Worm (Caenorhabditis elegans) whole organism, L4 larva: ENCODE measurements around the gene set-15.

Experiments
- R02D3.7 ChIP-seq: fragments of 150-350 bp; sonication (generic microtip); optimal IDR thresholded peaks from 3 replicates; lab custom pipeline; 2014; ENCODE audit warnings: missing biosample characterization, missing genetic modification characterization
- Y5F2A.4 ChIP-seq: fragments of 200-800 bp; sonication (Bioruptor generic); optimal IDR thresholded peaks from 2 replicates; lab custom pipeline; 2018; ENCODE audit warnings: mild to moderate bottlenecking, missing genetic modification characterization, missing compliant biosample characterization
- ama-1 ChIP-seq: fragments of 150-350 bp; optimal IDR thresholded peaks from 2 replicates; lab custom pipeline; 2014; ENCODE audit warnings: inconsistent platforms, mixed read lengths
- fos-1 ChIP-seq: fragments of 150-350 bp; optimal IDR thresholded peaks from 2 replicates; lab custom pipeline; 2014; ENCODE audit warnings: missing biosample characterization, missing genetic modification characterization
- hmg-1.1 ChIP-seq: fragments of 200-800 bp; sonication (Bioruptor generic); IDR thresholded peaks from 2 replicates; pipeline ENCODE4 v1.3.6; 2022; ENCODE audit warnings: missing genetic modification reagents, missing genetic modification characterization, missing compliant biosample characterization
- mep-1 ChIP-seq: fragments of 150-350 bp; sonication (generic microtip); optimal IDR thresholded peaks from 3 replicates; lab custom pipeline; 2014; ENCODE audit warnings: missing biosample characterization, missing genetic modification characterization
- nhr-28 ChIP-seq: fragments of 150-350 bp; optimal IDR thresholded peaks from 2 replicates; lab custom pipeline; 2014; ENCODE audit warnings: missing biosample characterization, missing genetic modification characterization
- set-16 ChIP-seq: fragments of 200-800 bp; sonication (Bioruptor generic); IDR thresholded peaks from 2 replicates; pipeline ENCODE4 v1.3.6; 2022; ENCODE audit warnings: missing genetic modification reagents, missing genetic modification characterization, missing compliant biosample characterization
- snpc-4 ChIP-seq: fragments of 150-350 bp; optimal IDR thresholded peaks from 2 replicates; lab custom pipeline; 2014; ENCODE audit warnings: missing biosample characterization, missing genetic modification characterization
- unc-130 ChIP-seq: sonication (generic microtip); optimal IDR thresholded peaks from 2 replicates; lab custom pipeline; 2016; ENCODE audit warnings: missing genetic modification reagents, missing genetic modification characterization, missing compliant biosample characterization
- unc-62 ChIP-seq, 3 experiments: fragments of 150-350 bp in 1 of 3; sonication (generic microtip); optimal IDR thresholded peaks in 2 of 3; peaks in 1 of 3; 1 replicate in 1 of 3; 2 replicates in 2 of 3; lab custom pipeline; 2014 to 2017; ENCODE audit warnings: missing biosample characterization in 3 of 3, missing genetic modification characterization in 3 of 3, missing genetic modification reagents in 3 of 3, missing genotype in 1 of 3
- ztf-11 ChIP-seq: fragments of 150-350 bp; optimal IDR thresholded peaks from 2 replicates; lab custom pipeline; 2014; ENCODE audit warnings: missing biosample characterization, missing genetic modification characterization

- no peak for TF ChIP-seq nhr-28 (tag; lab: Kevin White, UChicago)
- TF ChIP-seq fos-1 (tag; lab: Kevin White, UChicago): no peak
- no peak for TF ChIP-seq set-16 (GFP tag; lab: Robert Waterston, UW)
- TF ChIP-seq hmg-1.1 (GFP tag; lab: Robert Waterston, UW): no peak
- TF ChIP-seq snpc-4: no peak
- no peak for TF ChIP-seq unc-62 (GFP tag; optimal IDR thresholded peaks at IDR 0.05 in 1 of 2; lab: Kevin White, UChicago)
- TF ChIP-seq unc-62 (tag; optimal IDR thresholded peaks at IDR 0.05; lab: Kevin White, UChicago): no peak
- no peak for TF ChIP-seq Y5F2A.4
- no peak for TF ChIP-seq ztf-11 (tag; lab: Kevin White, UChicago)
- no peak for TF ChIP-seq mep-1 (tag; lab: Kevin White, UChicago)
- no peak for TF ChIP-seq ama-1 (lab: Kevin White, UChicago)
- TF ChIP-seq R02D3.7 (tag; lab: Kevin White, UChicago): no peak
- TF ChIP-seq unc-130 (GFP tag; lab: Kevin White, UChicago): no peak
Measured at ce11 chrIV:4806486-4806885, 26.5 kb upstream of the set-15 start, which contains the start of gene dpf-5.
